Worm (Caenorhabditis elegans): ENCODE data around the gene C17B7.5.

ce11 chrV:3318975-3319374, 14.5 kb upstream of the C17B7.5 start, which contains the start of gene F35F10.13:
- TF ChIP-seq ama-1 (optimal IDR thresholded peaks at IDR 0.05) = no peak
- no peak for TF ChIP-seq aha-1 (tag)
- no peak for TF ChIP-seq dve-1 (tag; optimal IDR thresholded peaks at IDR 0.05; ENCODE audit: insufficient read depth)
- TF ChIP-seq php-3 (GFP tag; IDR thresholded peaks at IDR 0.05) = no peak
- no peak for TF ChIP-seq jun-1 (tag; optimal IDR thresholded peaks at IDR 0.05)
- TF ChIP-seq fos-1 (tag; optimal IDR thresholded peaks at IDR 0.05) = no peak
- TF ChIP-seq aly-2 (tag; optimal IDR thresholded peaks at IDR 0.05) = no peak
- no peak for TF ChIP-seq snpc-4 (tag; optimal IDR thresholded peaks at IDR 0.05)
